Worm (Caenorhabditis elegans): Measurements from ENCODE around the gene W06A7.4.

ce11 chrV:14871365-14871764 lies 47.1 kb downstream of the W06A7.4 start, which contains the start of gene ZC412.3:
- TF ChIP-seq lin-13 (GFP tag; optimal IDR thresholded peaks at IDR 0.05) (no peak), ceh-82 (tag; optimal IDR thresholded peaks at IDR 0.05) (no peak), aly-2 (tag; optimal IDR thresholded peaks at IDR 0.05) (no peak), ama-1 (optimal IDR thresholded peaks at IDR 0.05) (no peak), fos-1 (tag; optimal IDR thresholded peaks at IDR 0.05) (no peak)
